Fruit fly (Drosophila melanogaster) whole organism, embryonic: ENCODE results near the gene CG31948.

ENCODE experiments used
- B-H1 ChIP-seq: fragments of 200-800 bp; sonication (Bioruptor generic); IDR thresholded peaks from 3 replicates; pipeline ENCODE4 v1.3.6; 2022; ENCODE audit warnings: missing biosample characterization, missing genetic modification characterization
- BEAF-32 ChIP-seq: fragments of 200-800 bp; sonication (Bioruptor generic); optimal IDR thresholded peaks from 3 replicates; lab custom pipeline; 2017; ENCODE audit warnings: missing biosample characterization, missing genetic modification characterization, mild to moderate bottlenecking, moderate library complexity, missing genetic modification reagents
- Blimp-1 ChIP-seq: fragments of 200-800 bp; sonication (Bioruptor generic); optimal IDR thresholded peaks from 3 replicates; lab custom pipeline; 2018; ENCODE audit warnings: missing biosample characterization, missing genetic modification characterization, mild to moderate bottlenecking, moderate library complexity, missing genetic modification reagents
- CG11560 ChIP-seq: fragments of 200-800 bp; sonication (Bioruptor generic); IDR thresholded peaks from 3 replicates; pipeline ENCODE4 v1.3.6; 2022; ENCODE audit warnings: missing biosample characterization, missing genetic modification characterization
- CG12104 ChIP-seq: fragments of 200-800 bp; sonication (Bioruptor generic); optimal IDR thresholded peaks from 3 replicates; lab custom pipeline; 2016; ENCODE audit warnings: missing biosample characterization, missing genetic modification characterization
- CG12299 ChIP-seq: fragments of 200-800 bp; sonication (Bioruptor generic); optimal IDR thresholded peaks from 2 replicates; lab custom pipeline; 2018; ENCODE audit warnings: missing biosample characterization, mild to moderate bottlenecking, missing genetic modification characterization
- CG1233 ChIP-seq: fragments of 200-800 bp; sonication (Bioruptor generic); optimal IDR thresholded peaks from 4 replicates; lab custom pipeline; 2018; ENCODE audit warnings: missing biosample characterization, mild to moderate bottlenecking, missing genetic modification characterization
- CG13287 ChIP-seq: fragments of 200-800 bp; sonication (Bioruptor generic); IDR thresholded peaks from 2 replicates; pipeline ENCODE4 v1.3.6; 2022; ENCODE audit warnings: missing biosample characterization, missing genetic modification characterization; ENCODE audit not compliant: partially characterized antibody
- CG13624 ChIP-seq: fragments of 200-800 bp; sonication (Bioruptor generic); optimal IDR thresholded peaks from 2 replicates; lab custom pipeline; 2016; ENCODE audit warnings: missing biosample characterization, missing genetic modification characterization
- CG34224 ChIP-seq: fragments of 200-800 bp; sonication (Bioruptor generic); IDR thresholded peaks from 3 replicates; pipeline ENCODE4 v1.3.6; 2022; ENCODE audit warnings: missing biosample characterization, missing genetic modification characterization; ENCODE audit not compliant: partially characterized antibody
- CG42726 ChIP-seq: fragments of 200-800 bp; sonication (Bioruptor generic); IDR thresholded peaks from 2 replicates; pipeline ENCODE4 v1.3.6; 2022; ENCODE audit warnings: missing biosample characterization, missing genetic modification characterization; ENCODE audit not compliant: partially characterized antibody
- CG5180 ChIP-seq: fragments of 200-800 bp; sonication (Bioruptor generic); optimal IDR thresholded peaks from 3 replicates; lab custom pipeline; 2017; ENCODE audit warnings: missing biosample characterization, missing genetic modification characterization, mild to moderate bottlenecking, moderate library complexity, missing genetic modification reagents
- CG8290 ChIP-seq, 3 experiments: fragments of 200-800 bp; sonication (Bioruptor generic); optimal IDR thresholded peaks; 2 replicates each; lab custom pipeline; 2016 to 2019; ENCODE audit warnings: missing biosample characterization in 3 of 3, missing genetic modification characterization in 3 of 3, mild to moderate bottlenecking in 2 of 3, moderate library complexity in 1 of 3
- CG9215 ChIP-seq: fragments of 200-800 bp; sonication (Bioruptor generic); IDR thresholded peaks from 2 replicates; pipeline ENCODE4 v1.3.6; 2022; ENCODE audit warnings: missing biosample characterization, missing genetic modification characterization
- CG9727 ChIP-seq: fragments of 200-800 bp; sonication (Bioruptor generic); optimal IDR thresholded peaks from 3 replicates; lab custom pipeline; 2017; ENCODE audit warnings: missing biosample characterization, mild to moderate bottlenecking, missing genetic modification characterization
- D19B ChIP-seq: fragments of 200-800 bp; sonication (Bioruptor generic); optimal IDR thresholded peaks from 2 replicates; lab custom pipeline; 2017; ENCODE audit warnings: missing biosample characterization, mild to moderate bottlenecking, missing genetic modification characterization
- Fer1 ChIP-seq: fragments of 200-800 bp; sonication (Bioruptor generic); optimal IDR thresholded peaks from 2 replicates; lab custom pipeline; 2017; ENCODE audit warnings: missing biosample characterization, mild to moderate bottlenecking, missing genetic modification characterization
- HLH3B ChIP-seq: fragments of 200-800 bp; sonication (Bioruptor generic); IDR thresholded peaks from 2 replicates; pipeline ENCODE4 v1.3.6; 2022; ENCODE audit warnings: missing biosample characterization, missing genetic modification characterization
- HmgD ChIP-seq: fragments of 200-800 bp; sonication (Bioruptor generic); optimal IDR thresholded peaks from 3 replicates; lab custom pipeline; 2016; ENCODE audit warnings: missing biosample characterization, missing genetic modification characterization
- MTF-1 ChIP-seq: fragments of 200-800 bp; sonication (Bioruptor generic); optimal IDR thresholded peaks from 2 replicates; lab custom pipeline; 2018; ENCODE audit warnings: missing biosample characterization, mild to moderate bottlenecking, missing genetic modification characterization, borderline replicate concordance
- Nf-YA ChIP-seq: fragments of 200-800 bp; sonication (Bioruptor generic); IDR thresholded peaks from 2 replicates; pipeline ENCODE4 v1.3.6; 2022; ENCODE audit warnings: missing biosample characterization, missing genetic modification characterization
- Scr ChIP-seq: fragments of 200-800 bp; sonication (Bioruptor generic); IDR thresholded peaks from 2 replicates; pipeline ENCODE4 v1.3.6; 2022; ENCODE audit warnings: missing biosample characterization, missing genetic modification characterization; ENCODE audit not compliant: partially characterized antibody
- Spps ChIP-seq: fragments of 200-800 bp; sonication (Bioruptor generic); optimal IDR thresholded peaks from 2 replicates; lab custom pipeline; 2018; ENCODE audit warnings: missing biosample characterization, mild to moderate bottlenecking, missing genetic modification characterization
- TFAM ChIP-seq: fragments of 200-800 bp; sonication (Bioruptor generic); optimal IDR thresholded peaks from 2 replicates; lab custom pipeline; 2017; ENCODE audit warnings: missing biosample characterization, missing genetic modification characterization, inconsistent platforms
- Xrp1 ChIP-seq: fragments of 200-800 bp; sonication (Bioruptor generic); IDR thresholded peaks from 2 replicates; pipeline ENCODE4 v1.3.6; 2022; ENCODE audit warnings: missing biosample characterization, missing genetic modification characterization
- ase ChIP-seq: fragments of 200-800 bp; sonication (Bioruptor generic); IDR thresholded peaks from 3 replicates; pipeline ENCODE4 v1.3.6; 2022; ENCODE audit warnings: missing biosample characterization, missing genetic modification characterization
- bcd ChIP-seq: fragments of 200-800 bp; sonication (Bioruptor generic); optimal IDR thresholded peaks from 2 replicates; lab custom pipeline; 2017; ENCODE audit warnings: missing biosample characterization, mild to moderate bottlenecking, missing genetic modification characterization
- crp ChIP-seq, 2 experiments: fragments of 200-800 bp; sonication (Bioruptor generic); optimal IDR thresholded peaks; 2 replicates in 1 of 2; 3 replicates in 1 of 2; lab custom pipeline; 2017; ENCODE audit warnings: missing biosample characterization in 2 of 2, missing genetic modification characterization in 2 of 2, mild to moderate bottlenecking in 1 of 2, moderate library complexity in 1 of 2
- cwo ChIP-seq: fragments of 200-800 bp; sonication (Bioruptor generic); optimal IDR thresholded peaks from 3 replicates; lab custom pipeline; 2017; ENCODE audit warnings: missing biosample characterization, missing genetic modification characterization, mild to moderate bottlenecking, moderate library complexity, missing genetic modification reagents
- disco-r ChIP-seq: fragments of 200-800 bp; sonication (Bioruptor generic); optimal IDR thresholded peaks from 2 replicates; lab custom pipeline; 2016; ENCODE audit warnings: missing biosample characterization, missing genetic modification characterization
- fd3F ChIP-seq: fragments of 200-800 bp; sonication (Bioruptor generic); optimal IDR thresholded peaks from 2 replicates; lab custom pipeline; 2018; ENCODE audit warnings: missing biosample characterization, mild to moderate bottlenecking, missing genetic modification characterization, moderate library complexity
- gcm ChIP-seq: fragments of 200-800 bp; sonication (Bioruptor generic); optimal IDR thresholded peaks from 2 replicates; lab custom pipeline; 2019; ENCODE audit warnings: missing biosample characterization, mild to moderate bottlenecking, missing genetic modification characterization, moderate library complexity
- gt ChIP-seq: fragments of 200-800 bp; sonication (Bioruptor generic); IDR thresholded peaks from 2 replicates; pipeline ENCODE4 v1.3.6; 2022; ENCODE audit warnings: missing biosample characterization, missing genetic modification characterization
- lola ChIP-seq, 3 experiments: fragments of >200 bp in 2 of 3; fragments of 200-800 bp in 1 of 3; sonication (Bioruptor generic) in 1 of 3; optimal IDR thresholded peaks; 2 replicates each; lab custom pipeline; 2017 to 2019; ENCODE audit warnings: missing biosample characterization in 3 of 3, missing genetic modification characterization in 3 of 3, mild to moderate bottlenecking in 1 of 3, moderate library complexity in 1 of 3
- maf-S ChIP-seq: fragments of 200-800 bp; sonication (Bioruptor generic); optimal IDR thresholded peaks from 2 replicates; lab custom pipeline; 2016; ENCODE audit warnings: missing biosample characterization, missing genetic modification characterization
- mld ChIP-seq: fragments of 200-800 bp; sonication (Bioruptor generic); IDR thresholded peaks from 3 replicates; pipeline ENCODE4 v1.3.6; 2022; ENCODE audit warnings: missing biosample characterization, missing genetic modification characterization; ENCODE audit not compliant: partially characterized antibody
- prd ChIP-seq, 3 experiments: fragments of >200 bp in 2 of 3; fragments of 200-800 bp in 1 of 3; sonication (Bioruptor generic) in 1 of 3; optimal IDR thresholded peaks in 2 of 3; IDR thresholded peaks in 1 of 3; 2 replicates in 2 of 3; 3 replicates in 1 of 3; pipeline versions ENCODE4 v1.3.6 to Lab custom; 2017 to 2022; ENCODE audit warnings: missing biosample characterization in 1 of 3, missing genetic modification characterization in 1 of 3
- sim ChIP-seq: fragments of 200-800 bp; sonication (Bioruptor generic); IDR thresholded peaks from 2 replicates; pipeline ENCODE4 v1.3.6; 2022; ENCODE audit warnings: missing biosample characterization, missing genetic modification characterization
- slp2 ChIP-seq: fragments of 200-800 bp; sonication (Bioruptor generic); optimal IDR thresholded peaks from 2 replicates; lab custom pipeline; 2016; ENCODE audit warnings: missing biosample characterization, missing genetic modification characterization
- sna ChIP-seq: fragments of 200-800 bp; sonication (Bioruptor generic); IDR thresholded peaks from 2 replicates; pipeline ENCODE4 v1.3.6; 2022; ENCODE audit warnings: missing biosample characterization, missing genetic modification characterization; ENCODE audit not compliant: partially characterized antibody
- trem ChIP-seq: fragments of 200-800 bp; optimal IDR thresholded peaks from 3 replicates; lab custom pipeline; 2019; ENCODE audit warnings: missing biosample characterization, mild to moderate bottlenecking, missing genetic modification characterization, moderate library complexity
- trh ChIP-seq: fragments of 200-800 bp; sonication (Bioruptor generic); optimal IDR thresholded peaks from 2 replicates; lab custom pipeline; 2016; ENCODE audit warnings: missing biosample characterization, missing genetic modification characterization
- tup ChIP-seq: fragments of 200-800 bp; sonication (Bioruptor generic); optimal IDR thresholded peaks from 2 replicates; lab custom pipeline; 2016; ENCODE audit warnings: missing biosample characterization, mild to moderate bottlenecking, missing genetic modification characterization, moderate library complexity
- unpg ChIP-seq: fragments of 200-800 bp; sonication (Bioruptor generic); optimal IDR thresholded peaks from 3 replicates; lab custom pipeline; 2018; ENCODE audit warnings: missing biosample characterization, mild to moderate bottlenecking, missing genetic modification characterization, moderate library complexity
- wdn ChIP-seq: fragments of 200-800 bp; sonication (Bioruptor generic); IDR thresholded peaks from 2 replicates; pipeline ENCODE4 v1.3.6; 2022; ENCODE audit warnings: missing biosample characterization, missing genetic modification characterization
- wek ChIP-seq: fragments of 200-800 bp; sonication (Bioruptor generic); optimal IDR thresholded peaks from 3 replicates; lab custom pipeline; 2018; ENCODE audit warnings: missing biosample characterization, mild to moderate bottlenecking, missing genetic modification characterization, moderate library complexity

Gene CG31948

DNA sequence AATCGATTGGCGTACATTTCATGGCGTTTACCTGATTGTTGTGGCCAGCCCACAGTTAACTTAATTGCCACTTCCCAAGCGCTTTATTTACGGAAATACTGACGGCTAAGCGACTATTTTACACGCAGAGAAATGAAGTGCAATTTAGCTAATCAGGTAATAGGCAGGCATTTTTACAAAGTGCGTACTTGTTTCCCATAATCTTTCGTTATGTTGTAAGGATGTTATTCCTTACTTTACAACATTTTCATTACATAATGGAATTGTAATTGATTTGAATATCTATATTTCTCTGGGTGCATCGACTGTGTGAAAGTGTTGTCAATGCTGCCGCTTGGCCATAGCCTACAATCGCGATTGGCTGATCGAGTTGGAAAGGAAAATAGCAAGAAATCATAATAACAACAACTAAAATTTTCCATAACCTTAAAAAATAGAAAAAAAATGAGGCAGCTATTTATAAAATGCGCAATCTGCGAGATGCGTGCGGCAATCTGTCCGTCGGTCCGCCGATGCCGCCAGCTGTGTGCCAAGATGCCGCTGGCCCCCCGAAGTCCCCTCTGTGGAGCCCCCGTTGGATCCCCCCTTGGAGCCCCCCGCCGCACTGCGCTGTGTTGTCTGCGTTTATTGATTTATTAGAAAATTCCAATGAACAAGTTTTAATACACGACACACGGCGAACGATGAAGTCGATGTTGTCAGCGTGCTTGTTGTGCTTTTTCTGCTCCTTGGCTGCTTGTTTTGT is 10.1 kb upstream of the CG31948 start (continued):
- TF ChIP-seq CG34224 (no peak), CG9215 (no peak), CG8290 (GFP tag; optimal IDR thresholded peaks at IDR 0.05; lab: Kevin White, UChicago) (peak; percentile 5), CG8290 (tag; optimal IDR thresholded peaks at IDR 0.05; lab: Kevin White, UChicago) (no peak), slp2 (peak; percentile 20), maf-S (peak; percentile 36), D19B (GFP tag; lab: Kevin White, UChicago) (no peak), cwo (GFP tag; lab: Kevin White, UChicago) (peak; percentile 12), B-H1 (peak; percentile 48; the same call in 2 of the 3 replicates), CG1233 (GFP tag; lab: Kevin White, UChicago) (no peak), CG5180 (no peak), bcd (GFP tag; lab: Kevin White, UChicago) (peak; percentile 54), CG9727 (GFP tag; lab: Kevin White, UChicago) (peak; percentile 4), CG13624 (GFP tag; lab: Kevin White, UChicago) (peak; percentile 36), unpg (GFP tag; lab: Kevin White, UChicago) (peak; percentile 71), wek (no peak), gcm (GFP tag; lab: Kevin White, UChicago) (no peak), wdn (no peak), Xrp1 (peak; percentile 55; the same call in 1 of the 2 replicates), HmgD (GFP tag; lab: Kevin White, UChicago) (no peak), Fer1 (peak; percentile 11), CG42726 (GFP tag; lab: Robert Waterston, UW) (no peak), tup (GFP tag; lab: Kevin White, UChicago) (no peak), lola (GFP tag; optimal IDR thresholded peaks at IDR 0.05; lab: Kevin White, UChicago) (no peak), CG12104 (no peak), Blimp-1 (GFP tag; lab: Kevin White, UChicago) (peak; percentile 70), Scr (GFP tag; lab: Robert Waterston, UW) (no peak), MTF-1 (no peak), BEAF-32 (GFP tag; lab: Kevin White, UChicago) (no peak), CG12299 (tag; lab: Kevin White, UChicago) (no peak), trem (tag; lab: Kevin White, UChicago) (peak; percentile 30), sim (GFP tag; lab: Robert Waterston, UW) (no peak), sna (GFP tag; lab: Robert Waterston, UW) (no peak), gt (GFP tag; lab: Robert Waterston, UW) (no peak), TFAM (GFP tag; lab: Kevin White, UChicago) (no peak), ase (GFP tag; lab: Robert Waterston, UW) (peak; percentile 42; the same call in 1 of the 3 replicates), prd (optimal IDR thresholded peaks at IDR 0.05; lab: Kevin White, UChicago) (no peak), prd (GFP tag; IDR thresholded peaks at IDR 0.05; lab: Robert Waterston, UW) (peak; percentile 73; the same call in 2 of the 3 replicates), crp (GFP tag; optimal IDR thresholded peaks at IDR 0.05; lab: Kevin White, UChicago) (no peak), Nf-YA (GFP tag; lab: Robert Waterston, UW) (peak; percentile 30; the same call in 1 of the 2 replicates), CG13287 (GFP tag; lab: Robert Waterston, UW) (no peak), disco-r (GFP tag; lab: Kevin White, UChicago) (no peak), CG11560 (0 out of 3 replicates have a peak, but pooled peaks have one; percentile 28), fd3F (peak; percentile 36), Spps (no peak), HLH3B (GFP tag; lab: Robert Waterston, UW) (peak; percentile 72), trh (GFP tag; lab: Kevin White, UChicago) (no peak), mld (GFP tag; lab: Robert Waterston, UW) (no peak)
